Worm (Caenorhabditis elegans) whole organism, L2 larva: ENCODE results near the gene F29B9.11.

ENCODE experiments used
- F13H6.1 ChIP-seq: sonication (generic microtip); optimal IDR thresholded peaks from 2 replicates; lab custom pipeline; 2016; ENCODE audit warnings: missing genetic modification characterization, missing compliant biosample characterization
- mdl-1 ChIP-seq, 2 experiments: fragments of 150-350 bp in 1 of 2; sonication (generic microtip) in 1 of 2; optimal IDR thresholded peaks; 2 replicates each; lab custom pipeline; 2017; ENCODE audit warnings: missing biosample characterization in 2 of 2, missing genetic modification characterization in 2 of 2
- ztf-11 ChIP-seq: sonication (generic microtip); optimal IDR thresholded peaks from 2 replicates; lab custom pipeline; 2017; ENCODE audit warnings: missing biosample characterization, missing genetic modification characterization

ce11 chrIV:4656380-4656779, 3.6 kb downstream of the F29B9.11 start:
- TF ChIP-seq ztf-11 (tag; lab: Kevin White, UChicago), result no peak
- no peak for TF ChIP-seq F13H6.1 (tag; lab: Kevin White, UChicago)
- no peak for TF ChIP-seq mdl-1 (tag; optimal IDR thresholded peaks at IDR 0.05; lab: Kevin White, UChicago)
